Fruit fly (Drosophila melanogaster): Measurements from ENCODE around the gene Gba1a.

The Gba1a gene

DNA sequence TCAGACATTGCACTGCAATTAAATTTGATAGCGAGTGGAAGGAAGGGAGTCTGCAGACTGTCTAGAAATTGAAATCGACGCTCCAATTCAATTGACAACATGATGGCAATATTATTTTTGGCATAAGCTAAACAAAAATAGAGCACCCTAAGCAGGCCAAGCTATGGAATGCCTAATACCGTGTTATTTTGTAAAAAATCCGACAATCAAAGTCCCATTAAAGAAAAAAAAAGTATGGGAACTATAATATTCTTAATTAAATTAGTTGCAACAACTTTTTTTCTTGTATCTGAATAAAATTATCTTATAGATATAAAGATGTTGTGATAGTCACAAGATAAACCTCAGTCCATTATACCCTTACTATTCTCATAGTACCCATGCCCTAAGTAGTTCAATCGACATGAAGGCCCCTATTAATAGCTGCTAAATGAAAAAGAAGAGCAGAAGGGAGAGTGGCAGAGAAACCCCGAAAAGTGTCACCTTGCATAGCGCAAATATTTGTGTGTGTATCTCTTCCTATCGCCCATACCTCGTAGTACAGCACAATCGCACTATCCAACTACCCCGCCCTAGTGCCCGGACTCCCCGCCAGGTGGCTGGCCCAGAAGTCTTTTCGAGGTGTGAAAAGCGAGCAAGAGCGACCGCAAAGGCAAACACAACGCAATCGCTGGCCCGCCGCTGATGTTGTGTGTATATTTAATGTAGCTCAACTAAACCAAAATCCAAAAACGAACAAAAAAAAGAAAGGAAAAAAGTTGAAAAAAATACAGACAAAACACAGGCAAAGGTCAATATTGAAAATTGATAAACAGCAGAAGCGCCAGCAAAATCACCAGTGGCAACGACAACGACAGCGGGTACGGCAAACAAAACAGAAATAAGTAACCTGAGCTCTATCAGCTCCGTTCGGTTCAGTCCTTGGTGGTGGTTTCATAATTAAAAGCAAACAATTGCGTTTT, 42.8 kb upstream of the Gba1a start (continued):
- TF ChIP-seq Dad (GFP tag; optimal IDR thresholded peaks at IDR 0.05) = no peak
- TF ChIP-seq ci (GFP tag; IDR thresholded peaks at IDR 0.05) = peak; percentile 83
- peak; percentile 28 for TF ChIP-seq oc (tag; optimal IDR thresholded peaks at IDR 0.05)
- peak; percentile 72 for TF ChIP-seq CG1529 (GFP tag; optimal IDR thresholded peaks at IDR 0.05)
- no peak for TF ChIP-seq CG17829 (tag; optimal IDR thresholded peaks at IDR 0.05)
- peak; percentile 65; the same call in 1 of the 3 replicates for TF ChIP-seq otp (GFP tag; IDR thresholded peaks at IDR 0.05)
- TF ChIP-seq Hsf (GFP tag; optimal IDR thresholded peaks at IDR 0.05) = peak; percentile 37
- no peak for TF ChIP-seq bigmax (GFP tag; optimal IDR thresholded peaks at IDR 0.05)
- peak; percentile 86 for TF ChIP-seq org-1 (GFP tag; optimal IDR thresholded peaks at IDR 0.05)
- no peak for TF ChIP-seq Taf1 (GFP tag; IDR thresholded peaks at IDR 0.05)
- TF ChIP-seq CG7271 (tag; optimal IDR thresholded peaks at IDR 0.05) = peak; percentile 44
- TF ChIP-seq CG34422 (GFP tag; IDR thresholded peaks at IDR 0.05) = 0 out of 3 replicates have a peak, but pooled peaks have one; percentile 25
- peak; percentile 72 for TF ChIP-seq Bdp1 (GFP tag; optimal IDR thresholded peaks at IDR 0.05)
- TF ChIP-seq CG2202 (tag; optimal IDR thresholded peaks at IDR 0.05) = peak; percentile 90
- no peak for TF ChIP-seq Trl (optimal IDR thresholded peaks at IDR 0.05)
- TF ChIP-seq Trl (GFP tag; optimal IDR thresholded peaks at IDR 0.05) = peak; percentile 77
- no peak for TF ChIP-seq Rx (GFP tag; IDR thresholded peaks at IDR 0.05)
- TF ChIP-seq CG9876 (GFP tag; optimal IDR thresholded peaks at IDR 0.05) = peak; percentile 62
- no peak for TF ChIP-seq Max (GFP tag; optimal IDR thresholded peaks at IDR 0.05)
- no peak for TF ChIP-seq ttk (GFP tag; IDR thresholded peaks at IDR 0.05)
- 0 out of 3 replicates have a peak, but pooled peaks have one; percentile 54 for TF ChIP-seq gce (GFP tag; IDR thresholded peaks at IDR 0.05)
- peak; percentile 14 to 80 for TF ChIP-seq Pdp1 (GFP tag; optimal IDR thresholded peaks at IDR 0.05)
- no peak for TF ChIP-seq Deaf1 (tag; optimal IDR thresholded peaks at IDR 0.05)
- TF ChIP-seq nom (GFP tag; optimal IDR thresholded peaks at IDR 0.05) = peak; percentile 0
- peak; percentile 62 for TF ChIP-seq CG13296 (GFP tag; optimal IDR thresholded peaks at IDR 0.05)
- 0 out of 2 replicates have a peak, but pooled peaks have one; percentile 11 for TF ChIP-seq nerfin-2 (GFP tag; IDR thresholded peaks at IDR 0.05; ENCODE audit: partially characterized antibody)
- TF ChIP-seq sug (tag; optimal IDR thresholded peaks at IDR 0.05) = peak; percentile 78
- TF ChIP-seq Abd-B (GFP tag; optimal IDR thresholded peaks at IDR 0.05) = no peak
- peak; percentile 95 for TF ChIP-seq CG33557 (GFP tag; optimal IDR thresholded peaks at IDR 0.05)
- peak; percentile 42 for TF ChIP-seq Blimp-1 (GFP tag; optimal IDR thresholded peaks at IDR 0.05)
- peak; percentile 48 for TF ChIP-seq disco-r (GFP tag; optimal IDR thresholded peaks at IDR 0.05)
- peak; percentile 61 for TF ChIP-seq Hey (tag; optimal IDR thresholded peaks at IDR 0.05)
- TF ChIP-seq CG17568 (GFP tag; optimal IDR thresholded peaks at IDR 0.05) = peak; percentile 86
- TF ChIP-seq CG13775 (GFP tag; optimal IDR thresholded peaks at IDR 0.05) = peak; percentile 21
- peak; percentile 82 for TF ChIP-seq CG10543 (GFP tag; optimal IDR thresholded peaks at IDR 0.05)
- TF ChIP-seq Atf-2 (GFP tag; optimal IDR thresholded peaks at IDR 0.05) = peak; percentile 44
- TF ChIP-seq sens-2 (GFP tag; IDR thresholded peaks at IDR 0.05) = peak; percentile 50; the same call in 1 of the 2 replicates
- TF ChIP-seq Dp (GFP tag; optimal IDR thresholded peaks at IDR 0.05) = no peak
- TF ChIP-seq Lim3 (GFP tag; IDR thresholded peaks at IDR 0.05) = no peak
- no peak for TF ChIP-seq Gug (GFP tag; IDR thresholded peaks at IDR 0.05)
- TF ChIP-seq CG1602 (GFP tag; optimal IDR thresholded peaks at IDR 0.05) = peak; percentile 27
- no peak for TF ChIP-seq MBD-R2 (GFP tag; IDR thresholded peaks at IDR 0.05)
- TF ChIP-seq twi (tag; optimal IDR thresholded peaks at IDR 0.05) = peak; percentile 50
- TF ChIP-seq Hr51 (GFP tag; optimal IDR thresholded peaks at IDR 0.05) = peak in 1 of 2 experiments; percentile 55
- TF ChIP-seq CG6254 (GFP tag; optimal IDR thresholded peaks at IDR 0.05) = peak; percentile 62
- TF ChIP-seq z (GFP tag; IDR thresholded peaks at IDR 0.05) = peak; percentile 65; the same call in 2 of the 3 replicates
- TF ChIP-seq nerfin-1 (tag; optimal IDR thresholded peaks at IDR 0.05) = peak; percentile 76
- peak; percentile 53 for TF ChIP-seq p53 (GFP tag; optimal IDR thresholded peaks at IDR 0.05)
